Fruit fly (Drosophila melanogaster): ENCODE measurements around the gene CG13481.

dm6 chr3L:14321400-14321799, 48.1 kb downstream of the CG13481 start:
- TF ChIP-seq D1 (tag; optimal IDR thresholded peaks at IDR 0.05): no peak
- TF ChIP-seq CG34367 (tag; optimal IDR thresholded peaks at IDR 0.05): no peak
- no peak for TF ChIP-seq fd96Ca (GFP tag; IDR thresholded peaks at IDR 0.05)
- no peak for TF ChIP-seq CG4496 (GFP tag; IDR thresholded peaks at IDR 0.05)
- TF ChIP-seq CG32121 (GFP tag; IDR thresholded peaks at IDR 0.05): no peak
- TF ChIP-seq CG8159 (tag; optimal IDR thresholded peaks at IDR 0.05): peak; percentile 43
- peak; percentile 41 for TF ChIP-seq Pif1A (GFP tag; optimal IDR thresholded peaks at IDR 0.05)
- peak; percentile 41 for TF ChIP-seq CG9948 (tag; optimal IDR thresholded peaks at IDR 0.05)
- no peak for TF ChIP-seq CG15710 (tag; optimal IDR thresholded peaks at IDR 0.05)
- peak; percentile 29 for TF ChIP-seq CG8301 (tag; optimal IDR thresholded peaks at IDR 0.05)
- TF ChIP-seq Snoo (tag; optimal IDR thresholded peaks at IDR 0.05): no peak
- peak; percentile 53 for TF ChIP-seq CG14655 (GFP tag; optimal IDR thresholded peaks at IDR 0.05)
- TF ChIP-seq CG10348 (GFP tag; IDR thresholded peaks at IDR 0.05): no peak

All from whole organism, pupa.